Worm (Caenorhabditis elegans): ENCODE data around the gene egl-6.

- TF ChIP-seq xnd-1 (tag; optimal IDR thresholded peaks at IDR 0.05) (no peak), dpl-1 (GFP tag; optimal IDR thresholded peaks at IDR 0.05) (no peak), ztf-18 (tag; optimal IDR thresholded peaks at IDR 0.05) (no peak), aptf-2 (GFP tag; conservative IDR thresholded peaks at IDR 0.05) (no peak), unc-62 (GFP tag; optimal IDR thresholded peaks at IDR 0.05) (no peak), nhr-27 (tag; optimal IDR thresholded peaks at IDR 0.05) (no peak), F37B4.10 (GFP tag; IDR thresholded peaks at IDR 0.05) (no peak), ceh-79 (tag; optimal IDR thresholded peaks at IDR 0.05) (no peak), F22D6.2 (tag; optimal IDR thresholded peaks at IDR 0.05) (no peak)
Observed at ce11 chrX:5905764-5906163, 25.2 kb upstream of the egl-6 start.

Measured in whole organism, young adult.